Fruit fly (Drosophila melanogaster) whole organism, adult: ENCODE results near the gene CG42780.

Experiments used
- CG11617 ChIP-seq: fragments of 200-800 bp; sonication (Bioruptor generic); optimal IDR thresholded peaks from 2 replicates; lab custom pipeline; 2017; ENCODE audit warnings: mild to moderate bottlenecking, missing biosample characterization, missing genetic modification reagents, missing genetic modification characterization
- CG12768 ChIP-seq: fragments of 200-800 bp; sonication (Bioruptor generic); optimal IDR thresholded peaks from 2 replicates; lab custom pipeline; 2017; ENCODE audit warnings: missing biosample characterization, missing genetic modification characterization, mild to moderate bottlenecking, moderate library complexity, missing genetic modification reagents
- CG33017 ChIP-seq: fragments of 200-800 bp; sonication (Bioruptor generic); optimal IDR thresholded peaks from 2 replicates; lab custom pipeline; 2018; ENCODE audit warnings: missing biosample characterization, mild to moderate bottlenecking, missing genetic modification characterization, moderate library complexity
- CG7101 ChIP-seq: fragments of 200-800 bp; sonication (Bioruptor generic); optimal IDR thresholded peaks from 2 replicates; lab custom pipeline; 2018; ENCODE audit warnings: missing biosample characterization, mild to moderate bottlenecking, missing genetic modification characterization, moderate library complexity

- TF ChIP-seq CG12768 (GFP tag; lab: Kevin White, UChicago) (no peak), CG7101 (tag; lab: Kevin White, UChicago) (no peak), CG11617 (GFP tag; lab: Kevin White, UChicago) (no peak), CG33017 (tag; lab: Kevin White, UChicago) (no peak)
Observed at dm6 chrX:7337975-7338374, 6.0 kb upstream of the CG42780 start.
